Worm (Caenorhabditis elegans): Measurements from ENCODE around the gene tkt-1.

DNA sequence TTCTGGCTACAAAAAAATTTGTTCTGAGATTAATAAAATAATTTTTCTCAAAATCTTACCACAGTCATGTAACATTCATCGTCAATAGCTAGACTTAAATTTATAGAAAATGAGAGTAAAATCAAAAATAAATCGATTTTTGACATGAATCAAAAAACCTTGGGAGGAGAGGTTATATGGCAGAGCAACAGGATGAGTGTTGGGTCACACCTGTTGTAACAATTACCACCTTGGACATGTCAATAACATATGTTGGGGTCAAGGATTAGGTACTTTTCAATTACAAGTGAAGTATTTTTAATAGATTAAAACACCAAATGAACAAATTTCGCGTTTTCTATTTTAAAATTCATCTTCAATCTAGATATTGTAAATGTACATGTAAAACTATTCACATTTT, 1.8 kb upstream of the tkt-1 start, which contains the start of gene lipl-7:
- TF ChIP-seq elt-4 (tag; optimal IDR thresholded peaks at IDR 0.05) (no peak), nhr-11 (tag; optimal IDR thresholded peaks at IDR 0.05) (no peak), hlh-30 (tag; optimal IDR thresholded peaks at IDR 0.05; ENCODE audit: insufficient read depth) (no peak), sox-2 (GFP tag; IDR thresholded peaks at IDR 0.05) (no peak), ama-1 (optimal IDR thresholded peaks at IDR 0.05) (no peak), unc-86 (tag; optimal IDR thresholded peaks at IDR 0.05) (no peak), tbx-2 (tag; optimal IDR thresholded peaks at IDR 0.05) (no peak), eyg-1 (tag; optimal IDR thresholded peaks at IDR 0.05) (no peak), lin-11 (tag; optimal IDR thresholded peaks at IDR 0.05) (no peak), C38D4.7 (GFP tag; optimal IDR thresholded peaks at IDR 0.05) (no peak), sox-4 (tag; optimal IDR thresholded peaks at IDR 0.05) (no peak), ref-2 (tag; optimal IDR thresholded peaks at IDR 0.05) (no peak), fkh-10 (GFP tag; optimal IDR thresholded peaks at IDR 0.05) (no peak), unc-55 (GFP tag; optimal IDR thresholded peaks at IDR 0.05) (no peak)
